Worm (Caenorhabditis elegans): ENCODE results near the gene col-93.

DNA sequence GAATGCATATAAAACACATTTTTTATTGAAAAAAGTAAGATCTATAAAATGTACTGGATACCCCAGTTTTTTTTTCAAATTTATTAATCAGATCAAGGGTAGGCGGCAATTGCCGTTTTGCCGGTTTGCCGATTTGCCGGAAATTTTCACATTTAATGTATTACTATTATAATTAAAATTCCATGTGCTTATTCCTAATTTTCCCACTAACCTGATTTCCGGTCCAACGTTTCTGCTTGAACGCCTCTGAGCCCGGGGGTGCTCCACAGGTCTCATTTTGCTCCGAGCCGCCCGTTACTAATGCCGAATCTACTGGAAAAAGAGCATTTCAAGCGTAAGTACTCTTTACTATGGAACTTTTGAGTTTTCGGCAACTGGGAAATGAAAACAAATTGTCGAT, 15.8 kb downstream of the col-93 start, which contains the start of gene dhc-4:
- no peak for TF ChIP-seq lsy-2 (tag; optimal IDR thresholded peaks at IDR 0.05)
- no peak for TF ChIP-seq elt-3 (tag; optimal IDR thresholded peaks at IDR 0.05)
- TF ChIP-seq nhr-237 (tag; optimal IDR thresholded peaks at IDR 0.05): no peak
- TF ChIP-seq M03D4.4 (tag; optimal IDR thresholded peaks at IDR 0.05): no peak
- no peak for TF ChIP-seq ceh-43 (GFP tag; optimal IDR thresholded peaks at IDR 0.05)
- no peak for TF ChIP-seq elt-1 (tag; optimal IDR thresholded peaks at IDR 0.05; ENCODE audit: borderline replicate concordance, insufficient read depth)
- TF ChIP-seq pha-4 (tag; optimal IDR thresholded peaks at IDR 0.05): no peak
- no peak for TF ChIP-seq nhr-12 (tag; optimal IDR thresholded peaks at IDR 0.05)
- TF ChIP-seq unc-62 (GFP tag; optimal IDR thresholded peaks at IDR 0.05): no peak
- no peak for TF ChIP-seq mep-1 (tag; optimal IDR thresholded peaks at IDR 0.05)
- TF ChIP-seq blmp-1 (tag; optimal IDR thresholded peaks at IDR 0.05): no peak
- no peak for TF ChIP-seq zip-8 (tag; optimal IDR thresholded peaks at IDR 0.05)

All from whole organism, mixed stage, embryonic.